Worm (Caenorhabditis elegans) whole organism, late embryonic: ENCODE measurements around the gene F53F1.6.

Experiments
- F13H6.1 ChIP-seq: sonication (generic microtip); optimal IDR thresholded peaks from 2 replicates; lab custom pipeline; 2016; ENCODE audit warnings: missing genetic modification characterization, missing compliant biosample characterization
- K09A11.1 ChIP-seq: sonication (generic microtip); optimal IDR thresholded peaks from 2 replicates; lab custom pipeline; 2017; ENCODE audit warnings: antibody characterized with exemption, mild to moderate bottlenecking, missing genetic modification characterization, missing compliant biosample characterization; ENCODE audit not compliant: insufficient read depth
- T23F11.4 ChIP-seq: fragments of 200-800 bp; sonication (Bioruptor generic); optimal IDR thresholded peaks from 2 replicates; lab custom pipeline; 2018; ENCODE audit warnings: mild to moderate bottlenecking, missing genetic modification characterization, missing compliant biosample characterization
- Y22D7AL.16 ChIP-seq: sonication (generic microtip); optimal IDR thresholded peaks from 2 replicates; lab custom pipeline; 2016; ENCODE audit warnings: missing genetic modification characterization, missing compliant biosample characterization
- ahr-1 ChIP-seq: sonication (generic microtip); optimal IDR thresholded peaks from 2 replicates; lab custom pipeline; 2016; ENCODE audit warnings: missing genetic modification characterization, missing compliant biosample characterization
- ama-1 ChIP-seq: fragments of 150-350 bp; optimal IDR thresholded peaks from 2 replicates; lab custom pipeline; 2014
- ceh-14 ChIP-seq: sonication (generic microtip); optimal IDR thresholded peaks from 2 replicates; lab custom pipeline; 2016; ENCODE audit warnings: missing genotype, missing genetic modification characterization, missing compliant biosample characterization
- ceh-18 ChIP-seq: sonication (generic microtip); optimal IDR thresholded peaks from 2 replicates; lab custom pipeline; 2016; ENCODE audit warnings: missing genetic modification characterization, missing compliant biosample characterization
- ceh-19 ChIP-seq: fragments of 200-800 bp; sonication (Bioruptor generic); optimal IDR thresholded peaks from 2 replicates; lab custom pipeline; 2018; ENCODE audit warnings: mild to moderate bottlenecking, missing genetic modification characterization, missing compliant biosample characterization
- ceh-31 ChIP-seq: sonication (generic microtip); optimal IDR thresholded peaks from 2 replicates; lab custom pipeline; 2016; ENCODE audit warnings: missing genetic modification characterization, missing compliant biosample characterization
- ceh-34 ChIP-seq: sonication (generic microtip); optimal IDR thresholded peaks from 2 replicates; lab custom pipeline; 2016; ENCODE audit warnings: mild to moderate bottlenecking, missing genetic modification characterization, missing compliant biosample characterization
- ceh-45 ChIP-seq: fragments of 200-800 bp; sonication (Bioruptor generic); IDR thresholded peaks from 2 replicates; pipeline ENCODE4 v1.3.6; 2022; ENCODE audit warnings: missing genetic modification reagents, missing genetic modification characterization, missing compliant biosample characterization
- ceh-48 ChIP-seq: sonication (generic microtip); optimal IDR thresholded peaks from 2 replicates; lab custom pipeline; 2016; ENCODE audit warnings: missing genetic modification characterization, inconsistent platforms, missing compliant biosample characterization
- ceh-9 ChIP-seq: sonication (generic microtip); optimal IDR thresholded peaks from 2 replicates; lab custom pipeline; 2016; ENCODE audit warnings: mild to moderate bottlenecking, missing genetic modification characterization, inconsistent platforms, missing compliant biosample characterization
- che-1 ChIP-seq: sonication (generic microtip); optimal IDR thresholded peaks from 2 replicates; lab custom pipeline; 2016; ENCODE audit warnings: mild to moderate bottlenecking, missing genetic modification characterization, missing compliant biosample characterization
- elt-2 ChIP-seq: sonication (generic microtip); optimal IDR thresholded peaks from 2 replicates; lab custom pipeline; 2016; ENCODE audit warnings: missing genetic modification reagents, missing genetic modification characterization, missing compliant biosample characterization
- ets-4 ChIP-seq: sonication (generic microtip); optimal IDR thresholded peaks from 2 replicates; lab custom pipeline; 2016; ENCODE audit warnings: missing genetic modification characterization, missing compliant biosample characterization
- eyg-1 ChIP-seq: sonication (generic microtip); optimal IDR thresholded peaks from 2 replicates; lab custom pipeline; 2016; ENCODE audit warnings: missing genotype, missing genetic modification characterization, missing compliant biosample characterization
- fax-1 ChIP-seq: sonication (generic microtip); optimal IDR thresholded peaks from 2 replicates; lab custom pipeline; 2016; ENCODE audit warnings: missing genotype, missing genetic modification characterization, missing compliant biosample characterization
- gmeb-2 ChIP-seq: sonication (generic microtip); optimal IDR thresholded peaks from 2 replicates; lab custom pipeline; 2016; ENCODE audit warnings: missing genetic modification characterization, inconsistent platforms, missing compliant biosample characterization
- hlh-13 ChIP-seq: fragments of 200-800 bp; sonication (Bioruptor generic); optimal IDR thresholded peaks from 2 replicates; lab custom pipeline; 2018; ENCODE audit warnings: mild to moderate bottlenecking, missing genetic modification characterization, missing compliant biosample characterization
- hlh-30 ChIP-seq: sonication (generic microtip); optimal IDR thresholded peaks from 2 replicates; lab custom pipeline; 2017; ENCODE audit warnings: antibody characterized with exemption, missing genetic modification characterization, missing compliant biosample characterization; ENCODE audit not compliant: insufficient read depth
- madf-2 ChIP-seq: sonication (generic microtip); optimal IDR thresholded peaks from 2 replicates; lab custom pipeline; 2017; ENCODE audit warnings: missing genetic modification characterization, missing compliant biosample characterization
- mec-3 ChIP-seq: sonication (generic microtip); optimal IDR thresholded peaks from 2 replicates; lab custom pipeline; 2016; ENCODE audit warnings: borderline replicate concordance, missing genetic modification characterization, missing compliant biosample characterization
- nfya-1 ChIP-seq: sonication (generic microtip); optimal IDR thresholded peaks from 2 replicates; lab custom pipeline; 2017; ENCODE audit warnings: missing genetic modification characterization, mild to moderate bottlenecking, missing compliant biosample characterization, antibody characterized with exemption, moderate library complexity
- npax-4 ChIP-seq: sonication (generic microtip); optimal IDR thresholded peaks from 2 replicates; lab custom pipeline; 2016; ENCODE audit warnings: missing genetic modification characterization, missing compliant biosample characterization
- pag-3 ChIP-seq: sonication (generic microtip); optimal IDR thresholded peaks from 2 replicates; lab custom pipeline; 2016; ENCODE audit warnings: missing compliant biosample characterization, missing genetic modification characterization, borderline replicate concordance
- pat-9 ChIP-seq: fragments of 200-800 bp; sonication (Bioruptor generic); optimal IDR thresholded peaks from 2 replicates; lab custom pipeline; 2018; ENCODE audit warnings: mild to moderate bottlenecking, missing genetic modification characterization, moderate library complexity, missing compliant biosample characterization
- pax-1 ChIP-seq: fragments of 150-350 bp; optimal IDR thresholded peaks from 2 replicates; lab custom pipeline; 2014; ENCODE audit warnings: missing biosample characterization, missing genetic modification characterization
- pha-4 ChIP-seq: fragments of 150-350 bp; optimal IDR thresholded peaks from 2 replicates; lab custom pipeline; 2018; ENCODE audit warnings: missing biosample characterization, missing genetic modification reagents, missing genetic modification characterization
- pqm-1 ChIP-seq: sonication (generic microtip); optimal IDR thresholded peaks from 2 replicates; lab custom pipeline; 2016; ENCODE audit warnings: missing genetic modification characterization, missing compliant biosample characterization
- pros-1 ChIP-seq: fragments of 150-350 bp; optimal IDR thresholded peaks from 2 replicates; lab custom pipeline; 2014; ENCODE audit warnings: missing biosample characterization, missing genetic modification reagents, missing genetic modification characterization
- rnt-1 ChIP-seq: sonication (generic microtip); optimal IDR thresholded peaks from 2 replicates; lab custom pipeline; 2016; ENCODE audit warnings: missing genetic modification characterization, missing compliant biosample characterization
- sox-4 ChIP-seq: sonication (generic microtip); optimal IDR thresholded peaks from 2 replicates; lab custom pipeline; 2017; ENCODE audit warnings: mild to moderate bottlenecking, missing genetic modification characterization, inconsistent platforms, missing compliant biosample characterization
- tbx-2 ChIP-seq: sonication (generic microtip); optimal IDR thresholded peaks from 2 replicates; lab custom pipeline; 2016; ENCODE audit warnings: missing genetic modification characterization, missing compliant biosample characterization
- unc-55 ChIP-seq: sonication (generic microtip); optimal IDR thresholded peaks from 2 replicates; lab custom pipeline; 2017; ENCODE audit warnings: missing biosample characterization, missing genetic modification reagents, missing genetic modification characterization
- unc-86 ChIP-seq: sonication (generic microtip); optimal IDR thresholded peaks from 2 replicates; lab custom pipeline; 2016; ENCODE audit warnings: missing genetic modification characterization, missing compliant biosample characterization
- zip-5 ChIP-seq: sonication (generic microtip); optimal IDR thresholded peaks from 2 replicates; lab custom pipeline; 2016; ENCODE audit warnings: missing genetic modification characterization, missing compliant biosample characterization

F53F1.6 gene

DNA sequence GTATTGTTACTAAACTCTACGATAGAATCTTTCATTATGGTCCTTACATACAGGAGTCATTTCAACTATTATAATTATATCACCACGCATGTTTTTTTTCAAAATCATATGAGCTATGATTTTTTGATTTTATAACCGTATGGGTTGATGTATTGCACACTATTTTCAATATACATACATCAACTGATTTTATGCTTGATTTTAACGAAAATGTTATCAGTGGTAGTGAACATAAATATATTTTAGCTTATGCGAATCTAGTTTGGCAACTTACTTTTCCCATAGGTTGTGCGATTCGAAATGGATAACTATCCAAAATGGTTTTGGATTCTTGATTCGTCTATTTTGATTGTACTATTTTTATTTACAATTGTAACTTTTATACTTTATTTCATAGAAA is 6.2 kb upstream of the F53F1.6 start, which contains the start of gene srv-10:
Gene srv-10 (plus strand): TSS at position 301 of the 400 bp plus-strand sequence.
- TF ChIP-seq ceh-14 (tag; lab: Kevin White, UChicago) = no peak
- no peak for TF ChIP-seq hlh-30
- TF ChIP-seq madf-2 (tag; lab: Kevin White, UChicago) = no peak
- TF ChIP-seq ceh-18 (tag; lab: Kevin White, UChicago) = no peak
- TF ChIP-seq ceh-9 (tag; lab: Kevin White, UChicago) = no peak
- no peak for TF ChIP-seq elt-2 (tag; lab: Kevin White, UChicago)
- TF ChIP-seq pag-3 (tag; lab: Kevin White, UChicago) = no peak
- TF ChIP-seq zip-5 (tag; lab: Kevin White, UChicago) = no peak
- TF ChIP-seq nfya-1 = no peak
- TF ChIP-seq ceh-34 (tag; lab: Kevin White, UChicago) = no peak

ce11 chrV:13423045-13423444 is 5.6 kb upstream of the F53F1.6 start, which contains the start of gene srv-9:
Gene srv-9 (minus strand): TSS chrV:13423145.
- TF ChIP-seq unc-86 (tag; lab: Kevin White, UChicago) = no peak
- TF ChIP-seq T23F11.4 = no peak
- no peak for TF ChIP-seq pha-4 (tag; lab: Kevin White, UChicago)
- no peak for TF ChIP-seq mec-3
- no peak for TF ChIP-seq gmeb-2 (tag; lab: Kevin White, UChicago)
- TF ChIP-seq K09A11.1 (tag; lab: Kevin White, UChicago) = no peak
- TF ChIP-seq ceh-19 (GFP tag; lab: Kevin White, UChicago) = no peak
- TF ChIP-seq pat-9 (tag; lab: Kevin White, UChicago) = no peak
- no peak for TF ChIP-seq sox-4
- no peak for TF ChIP-seq pqm-1 (tag; lab: Kevin White, UChicago)

DNA sequence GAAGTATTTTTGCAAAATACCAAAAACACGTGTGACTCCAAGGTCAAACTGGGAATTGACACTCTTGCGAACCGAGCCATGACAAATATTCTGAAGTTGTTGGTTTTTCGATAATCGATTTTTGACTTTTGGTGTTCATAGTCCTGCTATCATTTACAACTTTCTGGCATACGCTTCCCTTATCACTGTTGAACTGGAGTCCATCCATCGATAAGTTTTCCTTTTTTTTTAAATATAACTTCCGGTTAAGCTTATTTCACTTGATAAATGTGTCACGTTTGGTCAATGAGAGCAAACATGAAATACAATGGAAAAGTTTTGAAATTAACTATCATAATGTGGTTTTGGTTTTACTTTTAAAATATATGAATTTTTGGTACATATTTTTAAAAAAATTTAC is 4.3 kb upstream of the F53F1.6 start:
- TF ChIP-seq ahr-1 (tag; lab: Kevin White, UChicago) = no peak
- no peak for TF ChIP-seq hlh-30
- no peak for TF ChIP-seq tbx-2 (tag; lab: Kevin White, UChicago)
- no peak for TF ChIP-seq ceh-48 (tag; lab: Kevin White, UChicago)
- TF ChIP-seq F13H6.1 (tag; lab: Kevin White, UChicago) = no peak
- no peak for TF ChIP-seq ceh-45 (GFP tag; lab: Robert Waterston, UW)
- TF ChIP-seq pros-1 = no peak
- TF ChIP-seq K09A11.1 (tag; lab: Kevin White, UChicago) = no peak
- no peak for TF ChIP-seq ets-4 (tag; lab: Kevin White, UChicago)
- TF ChIP-seq, all 69 proteins: peak for 0

DNA sequence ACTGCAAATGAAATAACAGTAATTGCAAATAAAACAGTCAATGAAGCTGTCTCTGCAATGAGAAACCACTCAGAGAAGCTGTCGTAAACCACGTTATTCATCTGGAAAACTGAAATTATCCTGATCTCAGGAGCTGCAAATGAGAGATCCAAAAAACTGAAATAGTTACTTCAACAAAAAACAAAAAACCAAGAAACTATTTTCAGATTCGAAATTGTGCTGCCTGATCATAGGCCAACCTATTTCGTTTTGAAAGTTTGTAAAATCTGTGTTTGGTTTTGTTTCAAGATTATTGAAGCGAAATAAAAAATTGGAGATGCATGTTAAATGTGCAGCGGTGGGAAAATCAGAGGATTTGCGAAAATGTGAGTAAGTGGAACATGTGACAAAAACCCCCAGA is 3.2 kb upstream of the F53F1.6 start, which contains the start of gene srv-8:
Gene srv-8 (minus strand): TSS at position 101 of the 400 bp plus-strand sequence.
- TF ChIP-seq ceh-19 (GFP tag; lab: Kevin White, UChicago) = no peak
- TF ChIP-seq ceh-31 (tag; lab: Kevin White, UChicago) = no peak
- no peak for TF ChIP-seq ahr-1 (tag; lab: Kevin White, UChicago)
- no peak for TF ChIP-seq pax-1
- TF ChIP-seq ceh-34 (tag; lab: Kevin White, UChicago) = no peak
- TF ChIP-seq elt-2 (tag; lab: Kevin White, UChicago) = no peak
- no peak for TF ChIP-seq Y22D7AL.16 (tag; lab: Kevin White, UChicago)
- TF ChIP-seq che-1 = no peak
- TF ChIP-seq rnt-1 = no peak
- TF ChIP-seq npax-4 = no peak
- TF ChIP-seq hlh-13 = no peak
- TF ChIP-seq unc-55 = no peak
- TF ChIP-seq ceh-18 (tag; lab: Kevin White, UChicago) = no peak
- TF ChIP-seq fax-1 = no peak
- TF ChIP-seq eyg-1 (tag; lab: Kevin White, UChicago) = no peak
- no peak for TF ChIP-seq mec-3
- TF ChIP-seq pat-9 (tag; lab: Kevin White, UChicago) = no peak
- no peak for TF ChIP-seq ama-1 (lab: Kevin White, UChicago)
